Fruit fly (Drosophila melanogaster) whole organism, embryonic: ENCODE results near the gene ND-30.
A peak's percentile ranks its signal among the peaks of the same experiment; 100 is the strongest.

Source experiments
- CG10366 ChIP-seq: fragments of 200-800 bp; sonication (Bioruptor generic); IDR thresholded peaks from 2 replicates; pipeline ENCODE4 v1.3.6; 2022; ENCODE audit warnings: missing biosample characterization, missing genetic modification characterization
- CG13424 ChIP-seq: fragments of 200-800 bp; sonication (Bioruptor generic); optimal IDR thresholded peaks from 2 replicates; lab custom pipeline; 2019; ENCODE audit warnings: missing biosample characterization, mild to moderate bottlenecking, missing genetic modification characterization, moderate library complexity
- CG1602 ChIP-seq: fragments of 200-800 bp; sonication (Bioruptor generic); optimal IDR thresholded peaks from 3 replicates; lab custom pipeline; 2016; ENCODE audit warnings: missing biosample characterization, missing genetic modification characterization
- CG2875 ChIP-seq: fragments of 200-800 bp; sonication (Bioruptor generic); optimal IDR thresholded peaks from 2 replicates; lab custom pipeline; 2017; ENCODE audit warnings: missing biosample characterization, mild to moderate bottlenecking, missing genetic modification characterization, missing genetic modification reagents
- CG3065 ChIP-seq: fragments of 200-800 bp; sonication (Bioruptor generic); optimal IDR thresholded peaks from 2 replicates; lab custom pipeline; 2016; ENCODE audit warnings: missing biosample characterization, missing genetic modification characterization
- CG32532 ChIP-seq: fragments of 200-800 bp; sonication (Bioruptor generic); IDR thresholded peaks from 2 replicates; pipeline ENCODE4 v1.3.6; 2022; ENCODE audit warnings: missing biosample characterization, missing genetic modification characterization
- CG7357 ChIP-seq: fragments of 200-800 bp; sonication (Bioruptor generic); IDR thresholded peaks from 3 replicates; pipeline ENCODE4 v1.3.6; 2022; ENCODE audit warnings: missing biosample characterization, missing genetic modification characterization
- CG8388 ChIP-seq: fragments of 200-800 bp; sonication (Bioruptor generic); optimal IDR thresholded peaks from 2 replicates; lab custom pipeline; 2019; ENCODE audit warnings: missing biosample characterization, mild to moderate bottlenecking, missing genetic modification characterization, moderate library complexity
- D ChIP-seq, 2 experiments: fragments of 200-800 bp in 1 of 2; fragments of >200 bp in 1 of 2; sonication (Bioruptor generic) in 1 of 2; optimal IDR thresholded peaks; 2 replicates in 1 of 2; 3 replicates in 1 of 2; lab custom pipeline; 2017; ENCODE audit warnings: mild to moderate bottlenecking in 1 of 2, missing biosample characterization in 1 of 2, missing genetic modification characterization in 1 of 2, missing genetic modification reagents in 1 of 2
- kay ChIP-seq: fragments of 200-800 bp; sonication (Bioruptor generic); optimal IDR thresholded peaks from 2 replicates; lab custom pipeline; 2016; ENCODE audit warnings: missing biosample characterization, missing genetic modification characterization
- pb ChIP-seq: fragments of 200-800 bp; sonication (Bioruptor generic); optimal IDR thresholded peaks from 3 replicates; lab custom pipeline; 2016; ENCODE audit warnings: missing biosample characterization, missing genetic modification characterization
- row ChIP-seq: fragments of 200-800 bp; sonication (Bioruptor generic); IDR thresholded peaks from 3 replicates; pipeline ENCODE4 v1.3.6; 2022; ENCODE audit warnings: missing biosample characterization, missing genetic modification characterization
- sima ChIP-seq: fragments of 200-800 bp; sonication (Bioruptor generic); optimal IDR thresholded peaks from 2 replicates; lab custom pipeline; 2016; ENCODE audit warnings: missing biosample characterization, missing genetic modification characterization
- toy ChIP-seq: fragments of 200-800 bp; sonication (Bioruptor generic); IDR thresholded peaks from 2 replicates; pipeline ENCODE4 v1.3.6; 2022; ENCODE audit warnings: missing biosample characterization, missing genetic modification characterization

DNA sequence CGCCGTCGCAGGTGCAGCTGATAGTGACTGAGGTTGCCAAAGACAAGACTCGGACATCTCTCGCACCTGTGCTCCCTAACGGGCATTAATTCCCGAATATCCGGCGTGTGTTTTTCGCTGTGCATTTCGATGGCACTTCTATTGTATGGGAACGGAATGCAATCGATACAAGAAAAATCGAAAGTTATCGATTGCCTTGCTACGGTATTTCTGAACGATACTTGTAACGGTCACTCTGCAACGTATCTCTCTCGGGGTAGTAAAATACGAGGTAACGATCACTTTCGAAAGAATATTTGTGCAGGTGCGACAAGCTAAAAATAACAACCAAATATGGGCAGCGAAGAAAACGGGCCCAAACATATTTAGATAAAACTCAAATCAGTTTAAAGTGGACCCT lies 5.6 kb upstream of the ND-30 start, which contains the start of gene CG32280:
- TF ChIP-seq pb (GFP tag; lab: Kevin White, UChicago) = peak; percentile 7
- no peak for TF ChIP-seq CG1602 (GFP tag; lab: Kevin White, UChicago)
- peak; percentile 32; the same call in 1 of the 2 replicates for TF ChIP-seq CG32532
- TF ChIP-seq CG13424 = no peak
- no peak for TF ChIP-seq toy (GFP tag; lab: Robert Waterston, UW)
- TF ChIP-seq kay (GFP tag; lab: Kevin White, UChicago) = no peak
- no peak for TF ChIP-seq CG8388 (GFP tag; lab: Kevin White, UChicago)
- TF ChIP-seq row = peak; percentile 62
- TF ChIP-seq sima = no peak
- no peak for TF ChIP-seq CG2875
- TF ChIP-seq CG10366 (GFP tag; lab: Robert Waterston, UW) = no peak
- TF ChIP-seq D (optimal IDR thresholded peaks at IDR 0.05; lab: Kevin White, UChicago) = no peak
- no peak for TF ChIP-seq D (GFP tag; optimal IDR thresholded peaks at IDR 0.05; lab: Kevin White, UChicago)
- TF ChIP-seq CG3065 = no peak
- TF ChIP-seq CG7357 (GFP tag; lab: Robert Waterston, UW) = no peak
